Fruit fly (Drosophila melanogaster): ENCODE results near the gene CG9192.

Gene CG9192

dm6 chr3L:1216460-1216859, 21.7 kb downstream of the CG9192 start (continued):
- no peak for TF ChIP-seq en (GFP tag; optimal IDR thresholded peaks at IDR 0.05)
- peak; percentile 47 for TF ChIP-seq btn (GFP tag; optimal IDR thresholded peaks at IDR 0.05)
- TF ChIP-seq CG12942 (GFP tag; optimal IDR thresholded peaks at IDR 0.05): no peak
- no peak for TF ChIP-seq B-H1 (GFP tag; IDR thresholded peaks at IDR 0.05)
- TF ChIP-seq emc (GFP tag; optimal IDR thresholded peaks at IDR 0.05): no peak
- no peak for TF ChIP-seq Dip2 (GFP tag; IDR thresholded peaks at IDR 0.05)
- TF ChIP-seq NC2α (GFP tag; optimal IDR thresholded peaks at IDR 0.05): no peak
- TF ChIP-seq oc (tag; optimal IDR thresholded peaks at IDR 0.05): no peak
- TF ChIP-seq Side (GFP tag; optimal IDR thresholded peaks at IDR 0.05): no peak
- no peak for TF ChIP-seq cato (GFP tag; optimal IDR thresholded peaks at IDR 0.05; ENCODE audit: borderline replicate concordance)
- no peak for TF ChIP-seq CG13123 (GFP tag; optimal IDR thresholded peaks at IDR 0.05)
- no peak for TF ChIP-seq Jarid2 (GFP tag; optimal IDR thresholded peaks at IDR 0.05)
- TF ChIP-seq Rx (GFP tag; IDR thresholded peaks at IDR 0.05): peak; percentile 11; the same call in 1 of the 2 replicates
- TF ChIP-seq Adf1 (GFP tag; IDR thresholded peaks at IDR 0.05): no peak
- TF ChIP-seq gcm2 (GFP tag; optimal IDR thresholded peaks at IDR 0.05): no peak
- no peak for TF ChIP-seq CG34376 (GFP tag; optimal IDR thresholded peaks at IDR 0.05)
- 0 out of 2 replicates have a peak, but pooled peaks have one; percentile 7 for TF ChIP-seq slbo (GFP tag; IDR thresholded peaks at IDR 0.05)
- TF ChIP-seq ewg (GFP tag; optimal IDR thresholded peaks at IDR 0.05): no peak
- peak; percentile 14 for TF ChIP-seq Max (GFP tag; optimal IDR thresholded peaks at IDR 0.05)
- no peak; the same call in 1 of the 2 replicates for TF ChIP-seq sob (GFP tag; IDR thresholded peaks at IDR 0.05)
- TF ChIP-seq CG18764 (GFP tag; optimal IDR thresholded peaks at IDR 0.05): peak; percentile 19
- TF ChIP-seq CG31388 (GFP tag; optimal IDR thresholded peaks at IDR 0.05): no peak
- peak; percentile 64 for TF ChIP-seq CG2712 (tag; optimal IDR thresholded peaks at IDR 0.05)
- peak; percentile 42 for TF ChIP-seq CG13424 (tag; optimal IDR thresholded peaks at IDR 0.05)
- peak; percentile 65 for TF ChIP-seq sisA (GFP tag; IDR thresholded peaks at IDR 0.05)
- TF ChIP-seq yki (optimal IDR thresholded peaks at IDR 0.05): no peak
- TF ChIP-seq Opbp (GFP tag; IDR thresholded peaks at IDR 0.05; ENCODE audit: partially characterized antibody): no peak
- peak; percentile 71 for TF ChIP-seq vvl (GFP tag; IDR thresholded peaks at IDR 0.05)
- 0 out of 3 replicates have a peak, but pooled peaks have one; percentile 25 for TF ChIP-seq Aef1 (GFP tag; IDR thresholded peaks at IDR 0.05)
- 0 out of 2 replicates have a peak, but pooled peaks have one; percentile 17 for TF ChIP-seq CG32532 (GFP tag; IDR thresholded peaks at IDR 0.05)
- peak; percentile 54 for TF ChIP-seq CG7839 (tag; optimal IDR thresholded peaks at IDR 0.05)
- no peak for TF ChIP-seq CG1529 (GFP tag; optimal IDR thresholded peaks at IDR 0.05)
- TF ChIP-seq so (GFP tag; IDR thresholded peaks at IDR 0.05): no peak
- TF ChIP-seq shn (GFP tag; optimal IDR thresholded peaks at IDR 0.05): no peak
- peak; percentile 67 for TF ChIP-seq Ada2b (GFP tag; IDR thresholded peaks at IDR 0.05)
- no peak for TF ChIP-seq CG8765 (GFP tag; IDR thresholded peaks at IDR 0.05)
- no peak for TF ChIP-seq CG6765 (GFP tag; optimal IDR thresholded peaks at IDR 0.05)
- no peak for TF ChIP-seq usp (GFP tag; optimal IDR thresholded peaks at IDR 0.05)
- TF ChIP-seq sug (tag; optimal IDR thresholded peaks at IDR 0.05): no peak
- peak; percentile 60 for TF ChIP-seq onecut (GFP tag; IDR thresholded peaks at IDR 0.05)
- TF ChIP-seq dimm (GFP tag; IDR thresholded peaks at IDR 0.05): peak; percentile 33; the same call in 1 of the 2 replicates
- TF ChIP-seq mld (GFP tag; IDR thresholded peaks at IDR 0.05; ENCODE audit: partially characterized antibody): no peak
- no peak for TF ChIP-seq trh (GFP tag; optimal IDR thresholded peaks at IDR 0.05)
- no peak for TF ChIP-seq ems (GFP tag; optimal IDR thresholded peaks at IDR 0.05)
- TF ChIP-seq Optix (GFP tag; IDR thresholded peaks at IDR 0.05): no peak
- TF ChIP-seq rib (GFP tag; IDR thresholded peaks at IDR 0.05): no peak
- TF ChIP-seq org-1 (GFP tag; optimal IDR thresholded peaks at IDR 0.05): no peak
- no peak for TF ChIP-seq Kr (GFP tag; optimal IDR thresholded peaks at IDR 0.05)
- TF ChIP-seq CG1832 (GFP tag; optimal IDR thresholded peaks at IDR 0.05): no peak
- peak; percentile 15 for TF ChIP-seq CG15011 (GFP tag; optimal IDR thresholded peaks at IDR 0.05)
- no peak for TF ChIP-seq chinmo (GFP tag; IDR thresholded peaks at IDR 0.05; ENCODE audit: partially characterized antibody)
- TF ChIP-seq CG17361 (GFP tag; IDR thresholded peaks at IDR 0.05): peak; percentile 43; the same call in 2 of the 3 replicates
- peak; percentile 43 for TF ChIP-seq CG2875 (GFP tag; optimal IDR thresholded peaks at IDR 0.05)

All from whole organism, embryonic.